Fruit fly (Drosophila melanogaster): ENCODE results near the gene CG11313.
A peak's percentile ranks its signal among the peaks of the same experiment; 100 is the strongest.

The CG11313 gene

DNA sequence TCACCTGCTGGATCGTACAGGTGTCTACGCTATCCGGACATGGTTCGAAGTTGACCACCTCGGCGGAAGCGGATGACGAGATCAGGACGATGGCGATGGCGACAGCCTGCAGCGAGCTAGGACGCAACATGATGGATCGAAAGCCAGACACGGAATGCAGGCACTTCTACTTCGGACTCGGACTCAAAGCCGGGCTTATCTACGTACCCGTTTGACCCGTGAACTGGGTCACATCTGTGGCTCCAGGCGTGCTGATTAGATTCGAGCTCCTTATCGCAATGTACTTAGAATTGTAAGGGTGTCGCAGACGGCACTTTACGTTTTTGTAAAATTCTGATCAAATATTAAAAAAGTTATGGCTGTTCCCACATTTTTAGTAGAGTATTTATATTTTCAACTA, 14.1 kb upstream of the CG11313 start, which contains the start of gene Npc2g (continued):
- no peak for TF ChIP-seq chinmo (GFP tag; IDR thresholded peaks at IDR 0.05; ENCODE audit: partially characterized antibody)
- no peak for TF ChIP-seq CG7987 (GFP tag; optimal IDR thresholded peaks at IDR 0.05)
- TF ChIP-seq sug (tag; optimal IDR thresholded peaks at IDR 0.05), result peak; percentile 9
- no peak for TF ChIP-seq BtbVII (GFP tag; optimal IDR thresholded peaks at IDR 0.05)
- TF ChIP-seq phol (tag; optimal IDR thresholded peaks at IDR 0.05), result no peak
- TF ChIP-seq pnt (GFP tag; optimal IDR thresholded peaks at IDR 0.05), result no peak
- TF ChIP-seq row (GFP tag; IDR thresholded peaks at IDR 0.05), result peak; percentile 28; the same call in 1 of the 3 replicates
- no peak for TF ChIP-seq Ets97D (GFP tag; optimal IDR thresholded peaks at IDR 0.05)
- no peak for TF ChIP-seq dysf (GFP tag; IDR thresholded peaks at IDR 0.05)
- TF ChIP-seq grau (tag; optimal IDR thresholded peaks at IDR 0.05), result no peak
- no peak for TF ChIP-seq tio (GFP tag; optimal IDR thresholded peaks at IDR 0.05)

DNA sequence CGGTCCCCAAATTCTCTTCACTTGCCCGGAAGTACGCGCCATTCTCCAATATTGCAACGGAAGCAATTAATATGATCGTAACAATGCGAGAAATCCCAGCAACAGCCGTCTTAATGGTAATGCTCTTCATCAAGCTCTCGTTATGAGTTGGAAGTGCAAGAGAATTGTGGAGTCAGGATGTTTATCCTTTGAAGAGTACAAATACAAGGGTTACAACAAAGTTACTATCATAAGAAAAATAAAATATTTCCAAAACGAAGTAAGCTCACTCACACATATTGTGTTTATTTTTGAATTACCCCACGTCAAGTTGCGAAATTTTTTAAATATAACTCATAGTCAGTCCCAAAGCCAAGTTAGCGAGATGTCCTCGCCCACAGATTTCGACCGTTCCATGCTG, 11.6 kb upstream of the CG11313 start, which contains the start of gene CG15543:
Gene CG15543, plus strand, starts transcription at position 301 of the 400 bp plus-strand sequence.
- TF ChIP-seq HmgD (GFP tag; optimal IDR thresholded peaks at IDR 0.05), result no peak
- TF ChIP-seq Dek (tag; optimal IDR thresholded peaks at IDR 0.05), result no peak
- TF ChIP-seq lola (GFP tag; optimal IDR thresholded peaks at IDR 0.05), result no peak
- no peak for TF ChIP-seq CG10267 (tag; optimal IDR thresholded peaks at IDR 0.05)
- TF ChIP-seq twi (tag; optimal IDR thresholded peaks at IDR 0.05), result no peak
- TF ChIP-seq lilli (GFP tag; optimal IDR thresholded peaks at IDR 0.05), result no peak
- TF ChIP-seq E2f1 (GFP tag; IDR thresholded peaks at IDR 0.05), result no peak
- TF ChIP-seq Doc2 (GFP tag; IDR thresholded peaks at IDR 0.05), result no peak
- TF ChIP-seq CG15269 (tag; optimal IDR thresholded peaks at IDR 0.05), result no peak
- TF ChIP-seq Dbx (GFP tag; IDR thresholded peaks at IDR 0.05), result no peak

DNA sequence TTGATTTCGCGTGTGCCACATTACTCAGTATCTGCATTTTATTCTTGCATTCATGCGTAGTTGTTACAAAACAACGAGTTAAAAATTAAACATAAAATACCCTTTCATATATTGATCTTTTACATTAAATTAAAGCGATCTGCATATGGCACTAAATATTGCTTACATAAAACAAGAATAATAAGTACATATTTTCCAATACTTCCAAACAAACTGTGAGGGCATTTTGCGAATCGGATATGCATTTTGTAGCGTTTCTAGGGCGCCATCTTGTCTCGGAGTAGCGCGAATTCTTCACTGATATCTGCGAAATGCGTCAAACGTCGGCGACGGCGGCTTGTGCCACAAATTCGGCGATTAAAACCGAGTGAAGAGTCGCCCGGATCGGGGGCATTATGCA, 10.4 kb upstream of the CG11313 start:
- no peak for TF ChIP-seq CG12155 (GFP tag; optimal IDR thresholded peaks at IDR 0.05)
- no peak for TF ChIP-seq CG2712 (tag; optimal IDR thresholded peaks at IDR 0.05)
- no peak for TF ChIP-seq al (GFP tag; IDR thresholded peaks at IDR 0.05)
- no peak for TF ChIP-seq seq (GFP tag; IDR thresholded peaks at IDR 0.05)
- TF ChIP-seq CG7963 (GFP tag; IDR thresholded peaks at IDR 0.05; ENCODE audit: partially characterized antibody), result no peak
- TF ChIP-seq Adf1 (GFP tag; IDR thresholded peaks at IDR 0.05), result no peak
- TF ChIP-seq Gug (GFP tag; IDR thresholded peaks at IDR 0.05), result no peak
- TF ChIP-seq pzg (GFP tag; optimal IDR thresholded peaks at IDR 0.05), result no peak
- TF ChIP-seq CG8478 (optimal IDR thresholded peaks at IDR 0.05), result no peak
- TF ChIP-seq sqz (GFP tag; optimal IDR thresholded peaks at IDR 0.05), result no peak
- no peak for TF ChIP-seq CG10321 (GFP tag; IDR thresholded peaks at IDR 0.05)
- TF ChIP-seq CG2202 (tag; optimal IDR thresholded peaks at IDR 0.05), result no peak

DNA sequence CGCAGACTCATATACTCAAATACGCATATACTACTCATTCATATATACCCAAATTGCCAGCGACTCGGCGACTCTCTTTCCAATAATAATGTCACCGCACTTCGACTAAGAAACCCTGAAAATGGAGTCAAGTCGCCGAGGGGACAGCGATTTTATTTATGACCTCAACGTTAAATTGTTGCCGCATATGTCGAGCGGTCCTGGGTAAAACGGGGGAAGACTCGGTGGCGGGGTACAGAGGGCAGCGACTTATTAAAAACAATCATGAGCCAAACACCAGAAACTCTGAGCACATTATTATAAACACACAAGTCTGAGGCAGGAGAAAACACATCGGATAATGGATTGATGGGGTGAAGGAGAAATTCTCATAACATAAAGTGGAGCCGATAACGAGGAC, 4.1 kb upstream of the CG11313 start:
- TF ChIP-seq wdn (GFP tag; IDR thresholded peaks at IDR 0.05) (no peak), dmrt11E (tag; optimal IDR thresholded peaks at IDR 0.05) (no peak), br (optimal IDR thresholded peaks at IDR 0.05) (no peak), Dip2 (GFP tag; IDR thresholded peaks at IDR 0.05) (no peak), twi (tag; optimal IDR thresholded peaks at IDR 0.05) (peak; percentile 52), crol (GFP tag; IDR thresholded peaks at IDR 0.05) (peak; percentile 65; the same call in 1 of the 2 replicates), CG6689 (GFP tag; IDR thresholded peaks at IDR 0.05) (no peak), Dip3 (GFP tag; optimal IDR thresholded peaks at IDR 0.05) (no peak), lov (optimal IDR thresholded peaks at IDR 0.05) (no peak), lov (GFP tag; IDR thresholded peaks at IDR 0.05) (no peak), CG13624 (GFP tag; optimal IDR thresholded peaks at IDR 0.05) (no peak), CG2199 (GFP tag; IDR thresholded peaks at IDR 0.05) (0 out of 3 replicates have a peak, but pooled peaks have one; percentile 35), HLH54F (GFP tag; optimal IDR thresholded peaks at IDR 0.05) (no peak), Dll (GFP tag; IDR thresholded peaks at IDR 0.05; ENCODE audit: partially characterized antibody) (no peak), knrl (GFP tag; IDR thresholded peaks at IDR 0.05; ENCODE audit: partially characterized antibody) (no peak), pros (GFP tag; optimal IDR thresholded peaks at IDR 0.05) (peak; percentile 19)

Measured in whole organism, embryonic.